Fruit fly (Drosophila melanogaster) whole organism, embryonic: ENCODE results near the gene SdicB.
A peak's percentile ranks its signal among the peaks of the same experiment; 100 is the strongest.
"Not testable (repeated sequence)": the region's sequence is repeated elsewhere in the genome, so short reads cannot be mapped to it uniquely, and the experiment has no call there.

ENCODE experiments used
- Bdp1 ChIP-seq: fragments of 200-800 bp; sonication (Bioruptor generic); optimal IDR thresholded peaks from 3 replicates; lab custom pipeline; 2016; ENCODE audit warnings: missing biosample characterization, missing genetic modification characterization
- CG10274 ChIP-seq: fragments of 200-800 bp; sonication (Bioruptor generic); optimal IDR thresholded peaks from 3 replicates; lab custom pipeline; 2017; ENCODE audit warnings: missing biosample characterization, mild to moderate bottlenecking, missing genetic modification characterization
- CG11696 ChIP-seq: fragments of 200-800 bp; sonication (Bioruptor generic); IDR thresholded peaks from 2 replicates; pipeline ENCODE4 v1.3.6; 2022; ENCODE audit warnings: missing biosample characterization, missing genetic modification characterization
- CG11723 ChIP-seq: fragments of 200-800 bp; sonication (Bioruptor generic); optimal IDR thresholded peaks from 2 replicates; lab custom pipeline; 2017; ENCODE audit warnings: missing biosample characterization, mild to moderate bottlenecking, missing genetic modification characterization
- CG12942 ChIP-seq: fragments of 200-800 bp; sonication (Bioruptor generic); optimal IDR thresholded peaks from 3 replicates; lab custom pipeline; 2016; ENCODE audit warnings: missing biosample characterization, missing genetic modification characterization
- CG13424 ChIP-seq: fragments of 200-800 bp; sonication (Bioruptor generic); optimal IDR thresholded peaks from 2 replicates; lab custom pipeline; 2019; ENCODE audit warnings: missing biosample characterization, mild to moderate bottlenecking, missing genetic modification characterization, moderate library complexity
- CG13624 ChIP-seq: fragments of 200-800 bp; sonication (Bioruptor generic); optimal IDR thresholded peaks from 2 replicates; lab custom pipeline; 2016; ENCODE audit warnings: missing biosample characterization, missing genetic modification characterization
- CG14965 ChIP-seq: fragments of 200-800 bp; sonication (Bioruptor generic); optimal IDR thresholded peaks from 2 replicates; lab custom pipeline; 2016; ENCODE audit warnings: missing biosample characterization, missing genetic modification characterization, borderline replicate concordance
- CG15073 ChIP-seq: fragments of 200-800 bp; sonication (Bioruptor generic); optimal IDR thresholded peaks from 2 replicates; lab custom pipeline; 2016; ENCODE audit warnings: missing biosample characterization, missing genetic modification characterization
- CG16813 ChIP-seq: fragments of 200-800 bp; sonication (Bioruptor generic); IDR thresholded peaks from 3 replicates; pipeline ENCODE4 v1.3.6; 2022; ENCODE audit warnings: missing biosample characterization, missing genetic modification characterization; ENCODE audit not compliant: partially characterized antibody
- CG4617 ChIP-seq: fragments of 200-800 bp; sonication (Bioruptor generic); optimal IDR thresholded peaks from 3 replicates; lab custom pipeline; 2016; ENCODE audit warnings: missing biosample characterization, missing genetic modification characterization, borderline replicate concordance
- CG6654 ChIP-seq: fragments of 200-800 bp; sonication (Bioruptor generic); optimal IDR thresholded peaks from 2 replicates; lab custom pipeline; 2017; ENCODE audit warnings: missing biosample characterization, mild to moderate bottlenecking, missing genetic modification characterization
- CG6791 ChIP-seq: fragments of 200-800 bp; sonication (Bioruptor generic); IDR thresholded peaks from 3 replicates; pipeline ENCODE4 v1.3.6; 2022; ENCODE audit warnings: missing biosample characterization, missing genetic modification characterization; ENCODE audit not compliant: partially characterized antibody
- CG6813 ChIP-seq: fragments of 200-800 bp; sonication (Bioruptor generic); optimal IDR thresholded peaks from 2 replicates; lab custom pipeline; 2017; ENCODE audit warnings: missing biosample characterization, missing genetic modification characterization, mild to moderate bottlenecking, moderate library complexity, missing genetic modification reagents
- CG7372 ChIP-seq: fragments of 200-800 bp; sonication (Bioruptor generic); IDR thresholded peaks from 2 replicates; pipeline ENCODE4 v1.3.6; 2022; ENCODE audit warnings: missing biosample characterization, missing genetic modification characterization
- CG7963 ChIP-seq: fragments of 200-800 bp; sonication (Bioruptor generic); IDR thresholded peaks from 3 replicates; pipeline ENCODE4 v1.3.6; 2022; ENCODE audit warnings: missing biosample characterization, missing genetic modification characterization; ENCODE audit not compliant: partially characterized antibody
- CG9876 ChIP-seq: fragments of 200-800 bp; sonication (Bioruptor generic); optimal IDR thresholded peaks from 2 replicates; lab custom pipeline; 2016; ENCODE audit warnings: missing biosample characterization, missing genetic modification characterization
- Dad ChIP-seq: fragments of 200-800 bp; sonication (Bioruptor generic); optimal IDR thresholded peaks from 3 replicates; lab custom pipeline; 2016; ENCODE audit warnings: missing biosample characterization, missing genetic modification characterization
- Deaf1 ChIP-seq: fragments of 200-800 bp; optimal IDR thresholded peaks from 3 replicates; lab custom pipeline; 2019; ENCODE audit warnings: missing biosample characterization, mild to moderate bottlenecking, missing genetic modification characterization, moderate library complexity
- Dref ChIP-seq: fragments of 200-800 bp; sonication (Bioruptor generic); IDR thresholded peaks from 2 replicates; pipeline ENCODE4 v1.3.6; 2022; ENCODE audit warnings: missing biosample characterization, missing genetic modification characterization
- HLH3B ChIP-seq: fragments of 200-800 bp; sonication (Bioruptor generic); IDR thresholded peaks from 2 replicates; pipeline ENCODE4 v1.3.6; 2022; ENCODE audit warnings: missing biosample characterization, missing genetic modification characterization
- Nf-YC ChIP-seq: fragments of 200-800 bp; optimal IDR thresholded peaks from 3 replicates; lab custom pipeline; 2019; ENCODE audit warnings: missing biosample characterization, mild to moderate bottlenecking, missing genetic modification characterization, moderate library complexity
- Oli ChIP-seq: fragments of 200-800 bp; sonication (Bioruptor generic); optimal IDR thresholded peaks from 2 replicates; lab custom pipeline; 2018; ENCODE audit warnings: missing biosample characterization, mild to moderate bottlenecking, missing genetic modification characterization, moderate library complexity
- PHDP ChIP-seq: fragments of 200-800 bp; sonication (Bioruptor generic); optimal IDR thresholded peaks from 3 replicates; lab custom pipeline; 2018; ENCODE audit warnings: missing biosample characterization, mild to moderate bottlenecking, missing genetic modification characterization, moderate library complexity
- Sin3A ChIP-seq: fragments of >200 bp; optimal IDR thresholded peaks from 2 replicates; lab custom pipeline; 2018
- ab ChIP-seq: fragments of 200-800 bp; sonication (Bioruptor generic); optimal IDR thresholded peaks from 2 replicates; lab custom pipeline; 2016; ENCODE audit warnings: missing biosample characterization, missing genetic modification characterization
- crc ChIP-seq: fragments of 200-800 bp; sonication (Bioruptor generic); optimal IDR thresholded peaks from 2 replicates; lab custom pipeline; 2016; ENCODE audit warnings: missing biosample characterization, missing genetic modification characterization
- crp ChIP-seq, 2 experiments: fragments of 200-800 bp; sonication (Bioruptor generic); optimal IDR thresholded peaks; 2 replicates in 1 of 2; 3 replicates in 1 of 2; lab custom pipeline; 2017; ENCODE audit warnings: missing biosample characterization in 2 of 2, missing genetic modification characterization in 2 of 2, mild to moderate bottlenecking in 1 of 2, moderate library complexity in 1 of 2
- kay ChIP-seq: fragments of 200-800 bp; sonication (Bioruptor generic); optimal IDR thresholded peaks from 2 replicates; lab custom pipeline; 2016; ENCODE audit warnings: missing biosample characterization, missing genetic modification characterization
- ken ChIP-seq: fragments of 200-800 bp; sonication (Bioruptor generic); IDR thresholded peaks from 3 replicates; pipeline ENCODE4 v1.3.6; 2022; ENCODE audit warnings: missing biosample characterization, missing genetic modification characterization
- nmo ChIP-seq: fragments of 200-800 bp; sonication (Bioruptor generic); optimal IDR thresholded peaks from 2 replicates; lab custom pipeline; 2018; ENCODE audit warnings: missing biosample characterization, mild to moderate bottlenecking, missing genetic modification characterization, moderate library complexity
- org-1 ChIP-seq: fragments of 200-800 bp; sonication (Bioruptor generic); optimal IDR thresholded peaks from 2 replicates; lab custom pipeline; 2017; ENCODE audit warnings: missing biosample characterization, missing genetic modification characterization
- phol ChIP-seq: fragments of 200-800 bp; sonication (Bioruptor generic); optimal IDR thresholded peaks from 3 replicates; lab custom pipeline; 2018; ENCODE audit warnings: missing biosample characterization, mild to moderate bottlenecking, missing genetic modification characterization, moderate library complexity
- ranshi ChIP-seq: fragments of 200-800 bp; sonication (Bioruptor generic); IDR thresholded peaks from 2 replicates; pipeline ENCODE4 v1.3.6; 2022; ENCODE audit warnings: missing biosample characterization, missing genetic modification characterization
- salm ChIP-seq: fragments of 200-800 bp; sonication (Bioruptor generic); optimal IDR thresholded peaks from 2 replicates; lab custom pipeline; 2018; ENCODE audit warnings: missing biosample characterization, mild to moderate bottlenecking, missing genetic modification characterization
- sd ChIP-seq: fragments of 200-800 bp; sonication (Bioruptor generic); optimal IDR thresholded peaks from 3 replicates; lab custom pipeline; 2018; ENCODE audit warnings: missing biosample characterization, mild to moderate bottlenecking, missing genetic modification characterization, moderate library complexity
- tio ChIP-seq: fragments of 200-800 bp; sonication (Bioruptor generic); optimal IDR thresholded peaks from 2 replicates; lab custom pipeline; 2017; ENCODE audit warnings: missing biosample characterization, missing genetic modification characterization, inconsistent platforms
- tx ChIP-seq: fragments of 200-800 bp; sonication (Bioruptor generic); optimal IDR thresholded peaks from 2 replicates; lab custom pipeline; 2016; ENCODE audit warnings: missing biosample characterization, missing genetic modification characterization
- zfh2 ChIP-seq: fragments of 200-800 bp; sonication (Bioruptor generic); optimal IDR thresholded peaks from 2 replicates; lab custom pipeline; 2016; ENCODE audit warnings: missing biosample characterization, missing genetic modification characterization

The SdicB gene

DNA sequence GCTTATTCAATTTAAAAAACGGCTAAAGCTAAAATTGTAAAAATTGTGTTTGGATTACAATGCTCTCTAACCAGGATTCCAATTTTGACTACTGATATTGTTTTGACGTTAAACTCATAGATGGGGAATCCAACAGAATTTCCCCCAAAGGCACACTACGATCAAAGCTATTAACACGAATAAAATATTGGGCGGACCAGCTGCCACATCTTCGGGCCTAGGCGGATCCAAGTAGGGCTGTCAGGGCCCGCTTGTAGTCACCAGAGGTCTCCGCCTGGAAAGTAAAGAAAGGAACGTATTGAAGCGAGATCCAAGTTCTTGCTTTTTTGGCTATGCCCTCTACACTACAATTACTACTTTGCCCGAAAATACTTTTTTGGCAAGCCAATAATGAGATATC, 15.5 kb upstream of the SdicB start, which contains the start of gene Sdic4:
Gene Sdic4, minus strand, starts transcription at position 101 of the 400 bp plus-strand sequence.
- TF ChIP-seq CG6791 (GFP tag; lab: Robert Waterston, UW); CG9876; CG16813: not testable (repeated sequence)

- not testable (repeated sequence) for TF ChIP-seq crc (GFP tag; lab: Kevin White, UChicago); ab; tx
Measured at dm6 chrX:20217159-20217558, 7.8 kb upstream of the SdicB start, which contains the start of gene SdicC. Gene SdicC, minus strand, starts transcription at chrX:20217259.

- TF ChIP-seq CG11723 (GFP tag; lab: Kevin White, UChicago); CG13424; CG14965 (GFP tag; lab: Kevin White, UChicago): not testable (repeated sequence)
Measured at dm6 chrX:20201833-20202232, 7.6 kb downstream of the SdicB start, which contains the start of gene SdicA. Gene SdicA, minus strand, starts transcription at chrX:20201933.

DNA sequence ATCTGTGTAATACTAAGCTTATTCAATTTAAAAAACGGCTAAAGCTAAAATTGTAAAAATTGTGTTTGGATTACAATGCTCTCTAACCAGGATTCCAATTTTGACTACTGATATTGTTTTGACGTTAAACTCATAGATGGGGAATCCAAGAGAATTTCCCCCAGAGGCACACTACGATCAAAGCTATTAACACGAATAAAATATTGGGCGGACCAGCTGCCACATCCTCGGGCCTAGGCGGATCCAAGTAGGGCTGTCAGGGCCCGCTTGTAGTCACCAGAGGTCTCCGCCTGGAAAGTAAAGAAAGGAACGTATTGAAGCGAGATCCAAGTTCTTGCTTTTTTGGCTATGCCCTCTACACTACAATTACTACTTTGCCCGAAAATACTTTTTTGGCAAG, 15.3 kb downstream of the SdicB start, which contains the start of gene Sdic3:
Gene Sdic3, minus strand, starts transcription at position 101 of the 400 bp plus-strand sequence.
- TF ChIP-seq CG7963 (GFP tag; lab: Robert Waterston, UW); Bdp1 (GFP tag; lab: Kevin White, UChicago); ranshi: not testable (repeated sequence)

- TF ChIP-seq phol (tag; lab: Kevin White, UChicago); nmo (GFP tag; lab: Kevin White, UChicago); sd (tag; lab: Kevin White, UChicago): not testable (repeated sequence)
Measured at dm6 chrX:20186387-20186786, 23.0 kb downstream of the SdicB start, which contains the start of gene Sdic2. Gene Sdic2, minus strand, starts transcription at chrX:20186487.

- not testable (repeated sequence) for TF ChIP-seq CG11696 (GFP tag; lab: Robert Waterston, UW); Oli (tag; lab: Kevin White, UChicago); Deaf1
Measured at dm6 chrX:20178538-20178937, 30.9 kb downstream of the SdicB start, which contains the start of gene Sdic1. Gene Sdic1, minus strand, starts transcription at chrX:20178638.

dm6 chrX:20173464-20173995, 35.9 kb downstream of the SdicB start, which contains the start of gene AnxB10:
Gene AnxB10, minus strand, starts transcription at chrX:20173514.
- TF ChIP-seq Nf-YC (tag; lab: Kevin White, UChicago) = peak; percentile 39
- TF ChIP-seq CG10274 (GFP tag; lab: Kevin White, UChicago) = peak; percentile 14
- peak; percentile 58 for TF ChIP-seq CG6813 (GFP tag; lab: Kevin White, UChicago)
- TF ChIP-seq CG15073 (GFP tag; lab: Kevin White, UChicago) = no peak
- no peak for TF ChIP-seq Dref
- peak; percentile 36 for TF ChIP-seq PHDP (tag; lab: Kevin White, UChicago)
- peak; percentile 17 for TF ChIP-seq org-1
- TF ChIP-seq HLH3B (GFP tag; lab: Robert Waterston, UW) = peak; percentile 56; the same call in 1 of the 2 replicates
- TF ChIP-seq CG7372 = no peak
- peak; percentile 4 for TF ChIP-seq CG6654
- no peak for TF ChIP-seq CG12942 (GFP tag; lab: Kevin White, UChicago)
- no peak for TF ChIP-seq ken (GFP tag; lab: Robert Waterston, UW)
- peak; percentile 25 for TF ChIP-seq zfh2 (GFP tag; lab: Kevin White, UChicago)
- peak; percentile 26 for TF ChIP-seq CG13624 (GFP tag; lab: Kevin White, UChicago)
- no peak for TF ChIP-seq tio (GFP tag; lab: Kevin White, UChicago)
- no peak for TF ChIP-seq crp (GFP tag; optimal IDR thresholded peaks at IDR 0.05; lab: Kevin White, UChicago)
- TF ChIP-seq Dad (GFP tag; lab: Kevin White, UChicago) = peak; percentile 12
- TF ChIP-seq kay (GFP tag; lab: Kevin White, UChicago) = no peak
- TF ChIP-seq CG4617 = no peak
- TF ChIP-seq Sin3A (lab: Kevin White, UChicago) = no peak
- peak; percentile 5 for TF ChIP-seq salm
